Fruit fly (Drosophila melanogaster): ENCODE data around the gene Cdep.
A peak's percentile ranks its signal among the peaks of the same experiment; 100 is the strongest.

Gene Cdep

dm6 chr3R:4992227-4992737, 81.9 kb downstream of the Cdep start:
- TF ChIP-seq fd96Ca (GFP tag; IDR thresholded peaks at IDR 0.05) (no peak), Snoo (tag; optimal IDR thresholded peaks at IDR 0.05) (peak; percentile 1)

- peak; percentile 39 for TF ChIP-seq EcR (GFP tag; optimal IDR thresholded peaks at IDR 0.05)
- TF ChIP-seq rn (GFP tag; IDR thresholded peaks at IDR 0.05) = no peak
- TF ChIP-seq CG10348 (GFP tag; IDR thresholded peaks at IDR 0.05) = no peak
Observed at dm6 chr3R:4993385-4993784, 83.0 kb downstream of the Cdep start.

DNA sequence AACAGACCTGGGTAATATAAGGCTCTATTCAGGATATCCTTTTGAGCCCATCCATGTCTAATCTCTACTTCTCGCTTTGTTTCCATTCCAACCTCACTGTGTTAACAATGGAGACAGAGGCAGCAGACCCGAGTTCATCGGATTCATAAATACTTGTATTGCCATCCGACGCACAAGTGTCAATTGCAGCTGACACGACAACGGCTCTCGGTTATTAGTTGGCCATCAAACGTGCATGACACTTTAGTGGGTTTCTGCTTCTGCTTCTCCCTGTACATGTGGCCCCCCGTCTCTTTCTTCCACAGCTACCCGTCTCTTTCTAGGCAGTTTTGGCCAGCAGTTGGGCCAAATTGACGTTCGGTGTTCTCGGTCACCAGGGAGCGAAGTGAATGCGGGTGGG, 84.3 kb downstream of the Cdep start:
- TF ChIP-seq CG8301 (tag; optimal IDR thresholded peaks at IDR 0.05) (no peak), fd96Ca (GFP tag; IDR thresholded peaks at IDR 0.05) (no peak), gl (tag; optimal IDR thresholded peaks at IDR 0.05) (no peak), EcR (GFP tag; optimal IDR thresholded peaks at IDR 0.05) (no peak), Pif1A (GFP tag; optimal IDR thresholded peaks at IDR 0.05) (no peak), CG14655 (GFP tag; optimal IDR thresholded peaks at IDR 0.05) (no peak), CG32121 (GFP tag; IDR thresholded peaks at IDR 0.05) (no peak), Pif1B (GFP tag; optimal IDR thresholded peaks at IDR 0.05) (no peak), CG17806 (tag; optimal IDR thresholded peaks at IDR 0.05) (no peak), Snoo (tag; optimal IDR thresholded peaks at IDR 0.05) (no peak), D1 (tag; optimal IDR thresholded peaks at IDR 0.05) (no peak), rn (GFP tag; IDR thresholded peaks at IDR 0.05) (no peak), CG12605 (GFP tag; IDR thresholded peaks at IDR 0.05) (no peak), Ets98B (GFP tag; IDR thresholded peaks at IDR 0.05) (no peak), CG8159 (tag; optimal IDR thresholded peaks at IDR 0.05) (no peak), CG4496 (GFP tag; IDR thresholded peaks at IDR 0.05) (no peak), CG15710 (tag; optimal IDR thresholded peaks at IDR 0.05) (no peak), CG9948 (tag; optimal IDR thresholded peaks at IDR 0.05) (no peak), CG13204 (GFP tag; optimal IDR thresholded peaks at IDR 0.05) (no peak)

Data from whole organism, pupa.